Worm (Caenorhabditis elegans): Measurements from ENCODE around the gene srg-23.

srg-23 gene

ce11 chrII:3102018-3102417 lies 6.1 kb upstream of the srg-23 start, which contains the start of gene clec-121:
Gene clec-121 (plus strand): TSS chrII:3102318.
- TF ChIP-seq gmeb-1 (tag; optimal IDR thresholded peaks at IDR 0.05) = no peak
- TF ChIP-seq skn-1 (tag; optimal IDR thresholded peaks at IDR 0.05) = no peak
- TF ChIP-seq lin-13 (GFP tag; optimal IDR thresholded peaks at IDR 0.05) = no peak
- TF ChIP-seq blmp-1 (tag; optimal IDR thresholded peaks at IDR 0.05; ENCODE audit: insufficient read depth) = no peak
- no peak for TF ChIP-seq mab-5 (tag; optimal IDR thresholded peaks at IDR 0.05)
- TF ChIP-seq nhr-10 (tag; optimal IDR thresholded peaks at IDR 0.05) = no peak
- TF ChIP-seq unc-55 (GFP tag; optimal IDR thresholded peaks at IDR 0.05) = no peak
- TF ChIP-seq aly-2 (tag; optimal IDR thresholded peaks at IDR 0.05) = no peak
- TF ChIP-seq nhr-6 (tag; optimal IDR thresholded peaks at IDR 0.05) = no peak
- no peak for TF ChIP-seq dmd-4 (tag; optimal IDR thresholded peaks at IDR 0.05)
- no peak for TF ChIP-seq alr-1 (tag; optimal IDR thresholded peaks at IDR 0.05)
- TF ChIP-seq unc-39 (tag; optimal IDR thresholded peaks at IDR 0.05) = no peak
- TF ChIP-seq zag-1 (tag; optimal IDR thresholded peaks at IDR 0.05) = no peak
- no peak for TF ChIP-seq snpc-4 (tag; optimal IDR thresholded peaks at IDR 0.05)
- no peak for TF ChIP-seq elt-3 (tag; optimal IDR thresholded peaks at IDR 0.05)
- no peak for TF ChIP-seq ztf-4 (tag; optimal IDR thresholded peaks at IDR 0.05)
- TF ChIP-seq fos-1 (tag; optimal IDR thresholded peaks at IDR 0.05) = no peak
- TF ChIP-seq ztf-11 (tag; optimal IDR thresholded peaks at IDR 0.05) = no peak

- TF ChIP-seq nhr-12 (tag; optimal IDR thresholded peaks at IDR 0.05) (no peak), nhr-23 (tag; optimal IDR thresholded peaks at IDR 0.05) (no peak), zag-1 (tag; optimal IDR thresholded peaks at IDR 0.05) (no peak), lin-13 (GFP tag; optimal IDR thresholded peaks at IDR 0.05) (no peak), crh-2 (tag; optimal IDR thresholded peaks at IDR 0.05) (no peak), ceh-82 (tag; optimal IDR thresholded peaks at IDR 0.05) (no peak), lsy-2 (tag; optimal IDR thresholded peaks at IDR 0.05) (no peak), elt-3 (tag; optimal IDR thresholded peaks at IDR 0.05) (no peak), blmp-1 (tag; optimal IDR thresholded peaks at IDR 0.05; ENCODE audit: insufficient read depth) (no peak), nhr-6 (tag; optimal IDR thresholded peaks at IDR 0.05) (no peak), nhr-11 (tag; optimal IDR thresholded peaks at IDR 0.05) (no peak), lin-39 (tag; optimal IDR thresholded peaks at IDR 0.05) (no peak), C34F6.9 (tag; optimal IDR thresholded peaks at IDR 0.05) (no peak), R02D3.7 (tag; optimal IDR thresholded peaks at IDR 0.05) (no peak), dmd-4 (tag; optimal IDR thresholded peaks at IDR 0.05) (no peak)
Observed at ce11 chrII:3100546-3100945, 4.6 kb upstream of the srg-23 start, which contains the start of gene srg-24. Gene srg-24 (minus strand): TSS chrII:3100646.

- TF ChIP-seq unc-62 (GFP tag; optimal IDR thresholded peaks at IDR 0.05) = no peak
- no peak for TF ChIP-seq alr-1 (tag; optimal IDR thresholded peaks at IDR 0.05)
- TF ChIP-seq blmp-1 (tag; optimal IDR thresholded peaks at IDR 0.05; ENCODE audit: insufficient read depth) = no peak
- no peak for TF ChIP-seq unc-39 (tag; optimal IDR thresholded peaks at IDR 0.05)
- TF ChIP-seq nhr-10 (tag; optimal IDR thresholded peaks at IDR 0.05) = no peak
- no peak for TF ChIP-seq zag-1 (tag; optimal IDR thresholded peaks at IDR 0.05)
- TF ChIP-seq crh-2 (tag; optimal IDR thresholded peaks at IDR 0.05) = no peak
- TF ChIP-seq unc-55 (GFP tag; optimal IDR thresholded peaks at IDR 0.05) = no peak
- TF ChIP-seq egl-27 (tag; optimal IDR thresholded peaks at IDR 0.05) = no peak
- TF ChIP-seq snpc-4 (tag; optimal IDR thresholded peaks at IDR 0.05) = no peak
- TF ChIP-seq nhr-237 (tag; optimal IDR thresholded peaks at IDR 0.05) = no peak
- no peak for TF ChIP-seq F13H6.1 (tag; optimal IDR thresholded peaks at IDR 0.05)
- no peak for TF ChIP-seq elt-1 (tag; optimal IDR thresholded peaks at IDR 0.05)
- TF ChIP-seq mab-5 (tag; optimal IDR thresholded peaks at IDR 0.05) = no peak
- no peak for TF ChIP-seq ztf-1 (GFP tag; conservative IDR thresholded peaks at IDR 0.05)
- TF ChIP-seq mbf-1 (tag; optimal IDR thresholded peaks at IDR 0.05) = no peak
- no peak for TF ChIP-seq gmeb-1 (tag; optimal IDR thresholded peaks at IDR 0.05)
- TF ChIP-seq lsy-2 (tag; optimal IDR thresholded peaks at IDR 0.05) = no peak
- no peak for TF ChIP-seq ama-1 (optimal IDR thresholded peaks at IDR 0.05)
- no peak for TF ChIP-seq ztf-4 (tag; optimal IDR thresholded peaks at IDR 0.05)
Observed at ce11 chrII:3096857-3097256, 897 bp upstream of the srg-23 start, which contains the start of gene Y25C1A.14. Gene Y25C1A.14 (minus strand): TSS chrII:3096957.

- no peak for TF ChIP-seq elt-1 (tag; optimal IDR thresholded peaks at IDR 0.05)
- no peak for TF ChIP-seq crh-2 (tag; optimal IDR thresholded peaks at IDR 0.05)
- no peak for TF ChIP-seq sma-9 (GFP tag; optimal IDR thresholded peaks at IDR 0.05)
- no peak for TF ChIP-seq sma-9 (tag; optimal IDR thresholded peaks at IDR 0.05)
- no peak for TF ChIP-seq snpc-4 (tag; optimal IDR thresholded peaks at IDR 0.05)
- no peak for TF ChIP-seq ztf-11 (tag; optimal IDR thresholded peaks at IDR 0.05)
- TF ChIP-seq mab-5 (tag; optimal IDR thresholded peaks at IDR 0.05) = no peak
- TF ChIP-seq ztf-1 (GFP tag; conservative IDR thresholded peaks at IDR 0.05) = no peak
- TF ChIP-seq nhr-21 (tag; optimal IDR thresholded peaks at IDR 0.05) = no peak
- TF ChIP-seq ceh-16 (tag; optimal IDR thresholded peaks at IDR 0.05) = no peak
- no peak for TF ChIP-seq blmp-1 (tag; optimal IDR thresholded peaks at IDR 0.05; ENCODE audit: insufficient read depth)
Observed at ce11 chrII:3093352-3093751, 2.6 kb downstream of the srg-23 start, which contains the start of gene srg-22. Gene srg-22 (minus strand): TSS chrII:3093452.
